Fruit fly (Drosophila melanogaster): ENCODE measurements around the gene Arp10.
A peak's percentile ranks its signal among the peaks of the same experiment; 100 is the strongest.

Gene Arp10

dm6 chrX:19597684-19598363 is 48.2 kb downstream of the Arp10 start, which contains the start of gene RpS10b:
Gene RpS10b, plus strand, starts transcription at chrX:19598031.
- peak; percentile 98 for TF ChIP-seq CG1620 (GFP tag; optimal IDR thresholded peaks at IDR 0.05)
- TF ChIP-seq Hr96 (GFP tag; optimal IDR thresholded peaks at IDR 0.05): peak; percentile 95
- peak; percentile 79 for TF ChIP-seq CG12768 (GFP tag; optimal IDR thresholded peaks at IDR 0.05)
- TF ChIP-seq pad (GFP tag; optimal IDR thresholded peaks at IDR 0.05): peak; percentile 86
- peak; percentile 95 for TF ChIP-seq CG7101 (tag; optimal IDR thresholded peaks at IDR 0.05)
- TF ChIP-seq CG7045 (GFP tag; optimal IDR thresholded peaks at IDR 0.05): peak; percentile 82
- TF ChIP-seq CG33017 (tag; optimal IDR thresholded peaks at IDR 0.05): peak; percentile 78
- TF ChIP-seq CG14711 (tag; optimal IDR thresholded peaks at IDR 0.05): peak; percentile 70
- TF ChIP-seq Crg-1 (GFP tag; optimal IDR thresholded peaks at IDR 0.05): peak; percentile 98
- TF ChIP-seq tj (GFP tag; optimal IDR thresholded peaks at IDR 0.05): peak; percentile 88
- TF ChIP-seq Clk (GFP tag; optimal IDR thresholded peaks at IDR 0.05): peak; percentile 34
- peak; percentile 98 for TF ChIP-seq CG11617 (GFP tag; optimal IDR thresholded peaks at IDR 0.05)
- peak; percentile 34 for TF ChIP-seq cic (GFP tag; optimal IDR thresholded peaks at IDR 0.05)
- peak; percentile 77 for TF ChIP-seq toe (GFP tag; optimal IDR thresholded peaks at IDR 0.05)
- TF ChIP-seq ovo (GFP tag; optimal IDR thresholded peaks at IDR 0.05): peak; percentile 97
- peak; percentile 96 for TF ChIP-seq bab1 (GFP tag; optimal IDR thresholded peaks at IDR 0.05)
- peak; percentile 96 for TF ChIP-seq Mnt (GFP tag; optimal IDR thresholded peaks at IDR 0.05)
- TF ChIP-seq kay (GFP tag; ENCODE audit: borderline replicate concordance): peak; percentile 58
- TF ChIP-seq cnc (optimal IDR thresholded peaks at IDR 0.05): no peak
- peak; percentile 85 for TF ChIP-seq CG5204 (GFP tag; optimal IDR thresholded peaks at IDR 0.05)

- TF ChIP-seq CG33017 (tag; optimal IDR thresholded peaks at IDR 0.05): no peak
- TF ChIP-seq kay (GFP tag; ENCODE audit: borderline replicate concordance): no peak
- no peak for TF ChIP-seq Mnt (GFP tag; optimal IDR thresholded peaks at IDR 0.05)
- no peak for TF ChIP-seq Crg-1 (GFP tag; optimal IDR thresholded peaks at IDR 0.05)
- no peak for TF ChIP-seq CG14711 (tag; optimal IDR thresholded peaks at IDR 0.05)
- TF ChIP-seq CG1620 (GFP tag; optimal IDR thresholded peaks at IDR 0.05): no peak
- TF ChIP-seq ovo (GFP tag; optimal IDR thresholded peaks at IDR 0.05): no peak
- no peak for TF ChIP-seq Clk (GFP tag; optimal IDR thresholded peaks at IDR 0.05)
- no peak for TF ChIP-seq CG5204 (GFP tag; optimal IDR thresholded peaks at IDR 0.05)
- no peak for TF ChIP-seq cnc (optimal IDR thresholded peaks at IDR 0.05)
These were observed 50.1 kb downstream of the Arp10 start for dm6 chrX:19595862-19596261.

All from whole organism, adult.